Worm (Caenorhabditis elegans) whole organism, L4/young adult: ENCODE results near the gene K07E1.1.

Experiments used
- W03F9.2 ChIP-seq: fragments of 150-350 bp; optimal IDR thresholded peaks from 2 replicates; lab custom pipeline; 2014; ENCODE audit warnings: missing biosample characterization, missing genetic modification characterization
- dao-5 ChIP-seq: sonication (generic microtip); optimal IDR thresholded peaks from 2 replicates; lab custom pipeline; 2016; ENCODE audit warnings: missing genotype, missing genetic modification characterization, moderate library complexity, missing compliant biosample characterization
- him-1 ChIP-seq: sonication (generic microtip); optimal IDR thresholded peaks from 2 replicates; lab custom pipeline; 2016; ENCODE audit warnings: missing genotype, missing genetic modification reagents, missing genetic modification characterization, missing compliant biosample characterization

DNA sequence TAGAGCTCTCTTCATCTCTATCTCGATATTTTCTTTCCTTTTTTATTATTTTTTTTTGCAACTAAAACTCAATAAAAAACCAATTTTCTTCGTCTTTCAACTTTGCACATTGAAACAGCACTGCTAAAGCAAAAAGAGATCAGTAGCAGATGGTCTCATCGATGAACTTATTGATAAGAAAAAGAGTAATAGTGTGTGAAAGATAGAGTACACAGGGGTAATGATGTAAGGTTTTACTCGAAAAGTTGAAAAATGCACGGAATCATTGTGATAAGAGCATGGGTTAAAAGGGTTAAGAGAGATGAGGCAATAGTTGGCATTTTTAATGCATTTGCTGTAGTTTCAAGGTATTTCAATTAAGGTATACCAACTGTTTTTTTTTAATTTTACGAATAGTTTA, 1.2 kb downstream of the K07E1.1 start:
- TF ChIP-seq him-1 (tag; lab: Kevin White, UChicago) (no peak), dao-5 (tag; lab: Kevin White, UChicago) (no peak), W03F9.2 (tag; lab: Kevin White, UChicago) (no peak)
